Worm (Caenorhabditis elegans): ENCODE measurements around the gene fbxa-190.

Gene fbxa-190

ce11 chrX:1383546-1383945 is 11.7 kb downstream of the fbxa-190 start:
- TF ChIP-seq K12H6.12 (tag; optimal IDR thresholded peaks at IDR 0.05) (no peak), D2030.7 (GFP tag; IDR thresholded peaks at IDR 0.05) (no peak), mes-4 (tag; optimal IDR thresholded peaks at IDR 0.05) (no peak), tbx-9 (tag; optimal IDR thresholded peaks at IDR 0.05; ENCODE audit: borderline replicate concordance) (no peak), zfh-2 (GFP tag; conservative IDR thresholded peaks at IDR 0.05) (peak; percentile 78), F49E8.2 (tag; optimal IDR thresholded peaks at IDR 0.05; ENCODE audit: insufficient read depth) (no peak), hmg-1.2 (GFP tag; IDR thresholded peaks at IDR 0.05) (no peak)

- TF ChIP-seq Y53G8AR.9 (GFP tag; conservative IDR thresholded peaks at IDR 0.05): no peak
- TF ChIP-seq sdz-38 (tag; optimal IDR thresholded peaks at IDR 0.05): no peak
- no peak for TF ChIP-seq ceh-91 (GFP tag; IDR thresholded peaks at IDR 0.05)
- no peak for TF ChIP-seq T26A5.8 (tag; optimal IDR thresholded peaks at IDR 0.05)
- no peak for TF ChIP-seq lin-40 (tag; optimal IDR thresholded peaks at IDR 0.05)
- no peak for TF ChIP-seq B0261.1 (tag; optimal IDR thresholded peaks at IDR 0.05)
Observed at ce11 chrX:1384538-1384937, 12.7 kb downstream of the fbxa-190 start, which contains the start of gene F56C3.8. F56C3.8 (minus strand) TSS chrX:1384638.

- TF ChIP-seq nfyb-1 (GFP tag; IDR thresholded peaks at IDR 0.05) (peak; percentile 58; the same call in 1 of the 2 replicates), zfh-2 (GFP tag; conservative IDR thresholded peaks at IDR 0.05) (no peak), F23B12.7 (tag; optimal IDR thresholded peaks at IDR 0.05; ENCODE audit: insufficient read depth) (no peak), lin-26 (GFP tag; IDR thresholded peaks at IDR 0.05) (0 out of 2 replicates have a peak, but pooled peaks have one; percentile 39), sdz-38 (tag; optimal IDR thresholded peaks at IDR 0.05) (no peak), rpc-1 (optimal IDR thresholded peaks at IDR 0.05) (no peak), rpc-1 (tag; optimal IDR thresholded peaks at IDR 0.05) (peak; percentile 36), lsy-27 (tag; optimal IDR thresholded peaks at IDR 0.05; ENCODE audit: borderline replicate concordance, insufficient read depth) (no peak), ceh-79 (tag; optimal IDR thresholded peaks at IDR 0.05) (no peak), gei-17 (GFP tag; optimal IDR thresholded peaks at IDR 0.05) (peak; percentile 38), mcd-1 (GFP tag; IDR thresholded peaks at IDR 0.05) (peak; percentile 49), chd-7 (tag; optimal IDR thresholded peaks at IDR 0.05) (no peak), cebp-1 (GFP tag; IDR thresholded peaks at IDR 0.05) (no peak), cebp-1 (tag; optimal IDR thresholded peaks at IDR 0.05) (peak; percentile 21), dox-1 (GFP tag; IDR thresholded peaks at IDR 0.05) (peak; percentile 71), K11D2.4 (GFP tag; IDR thresholded peaks at IDR 0.05) (peak; percentile 59; the same call in 1 of the 2 replicates), Y56A3A.18 (GFP tag; IDR thresholded peaks at IDR 0.05) (0 out of 2 replicates have a peak, but pooled peaks have one; percentile 43), unc-130 (GFP tag; optimal IDR thresholded peaks at IDR 0.05) (no peak), hmg-1.2 (GFP tag; IDR thresholded peaks at IDR 0.05) (0 out of 2 replicates have a peak, but pooled peaks have one; percentile 20), pha-4 (tag; optimal IDR thresholded peaks at IDR 0.05) (no peak), Y67H2A.10 (GFP tag; conservative IDR thresholded peaks at IDR 0.05) (no peak)
Observed at ce11 chrX:1386893-1387367, 15.1 kb downstream of the fbxa-190 start, which contains the start of gene F56C3.1. F56C3.1 (plus strand) TSS chrX:1387317.

- peak; percentile 90 for TF ChIP-seq rcor-1 (GFP tag; IDR thresholded peaks at IDR 0.05)
- peak; percentile 70 for TF ChIP-seq tbp1 (GFP tag; optimal IDR thresholded peaks at IDR 0.05)
- TF ChIP-seq F55B11.4 (tag; optimal IDR thresholded peaks at IDR 0.05; ENCODE audit: borderline replicate concordance, insufficient read depth): no peak
- no peak for TF ChIP-seq attf-3 (GFP tag; conservative IDR thresholded peaks at IDR 0.05)
- no peak for TF ChIP-seq attf-6 (GFP tag; IDR thresholded peaks at IDR 0.05)
- peak; percentile 97 for TF ChIP-seq Y56A3A.18 (GFP tag; IDR thresholded peaks at IDR 0.05)
- TF ChIP-seq lin-40 (tag; optimal IDR thresholded peaks at IDR 0.05): peak; percentile 99
- peak; percentile 7 for TF ChIP-seq ztf-18 (tag; optimal IDR thresholded peaks at IDR 0.05)
- TF ChIP-seq dox-1 (GFP tag; IDR thresholded peaks at IDR 0.05): peak; percentile 90
- TF ChIP-seq attf-5 (GFP tag; optimal IDR thresholded peaks at IDR 0.05): no peak
- TF ChIP-seq hmg-1.2 (GFP tag; IDR thresholded peaks at IDR 0.05): peak; percentile 77
- TF ChIP-seq ztf-3 (GFP tag; optimal IDR thresholded peaks at IDR 0.05): peak; percentile 85
- no peak for TF ChIP-seq madf-8 (GFP tag; conservative IDR thresholded peaks at IDR 0.05)
- no peak for TF ChIP-seq D2030.7 (GFP tag; IDR thresholded peaks at IDR 0.05)
- TF ChIP-seq tbx-9 (tag; optimal IDR thresholded peaks at IDR 0.05; ENCODE audit: borderline replicate concordance): no peak
- no peak for TF ChIP-seq unc-62 (GFP tag; optimal IDR thresholded peaks at IDR 0.05)
- TF ChIP-seq egl-18 (GFP tag; IDR thresholded peaks at IDR 0.05): peak; percentile 68; the same call in 1 of the 2 replicates
- TF ChIP-seq F57A8.1 (GFP tag; optimal IDR thresholded peaks at IDR 0.05): no peak
Observed at ce11 chrX:1389382-1389983, 17.7 kb downstream of the fbxa-190 start.
